Worm (Caenorhabditis elegans) whole organism, L2 larva: Measurements from ENCODE around the gene C16A3.5.

ENCODE experiments used
- lin-13 ChIP-seq: fragments of 150-350 bp; optimal IDR thresholded peaks from 2 replicates; lab custom pipeline; 2014; ENCODE audit warnings: missing biosample characterization, missing genetic modification reagents, missing genetic modification characterization
- lsy-2 ChIP-seq, 2 experiments: fragments of 150-350 bp in 1 of 2; sonication (generic microtip) in 1 of 2; optimal IDR thresholded peaks; 2 replicates each; lab custom pipeline; 2014 to 2017; ENCODE audit warnings: missing biosample characterization in 2 of 2, missing genetic modification characterization in 2 of 2

ce11 chrIII:6356764-6357163 lies 23.8 kb upstream of the C16A3.5 start:
- TF ChIP-seq lsy-2 (tag; optimal IDR thresholded peaks at IDR 0.05; lab: Kevin White, UChicago) (no peak), lin-13 (GFP tag; lab: Kevin White, UChicago) (no peak)
